Fruit fly (Drosophila melanogaster): ENCODE results near the gene squ.

squ gene

DNA sequence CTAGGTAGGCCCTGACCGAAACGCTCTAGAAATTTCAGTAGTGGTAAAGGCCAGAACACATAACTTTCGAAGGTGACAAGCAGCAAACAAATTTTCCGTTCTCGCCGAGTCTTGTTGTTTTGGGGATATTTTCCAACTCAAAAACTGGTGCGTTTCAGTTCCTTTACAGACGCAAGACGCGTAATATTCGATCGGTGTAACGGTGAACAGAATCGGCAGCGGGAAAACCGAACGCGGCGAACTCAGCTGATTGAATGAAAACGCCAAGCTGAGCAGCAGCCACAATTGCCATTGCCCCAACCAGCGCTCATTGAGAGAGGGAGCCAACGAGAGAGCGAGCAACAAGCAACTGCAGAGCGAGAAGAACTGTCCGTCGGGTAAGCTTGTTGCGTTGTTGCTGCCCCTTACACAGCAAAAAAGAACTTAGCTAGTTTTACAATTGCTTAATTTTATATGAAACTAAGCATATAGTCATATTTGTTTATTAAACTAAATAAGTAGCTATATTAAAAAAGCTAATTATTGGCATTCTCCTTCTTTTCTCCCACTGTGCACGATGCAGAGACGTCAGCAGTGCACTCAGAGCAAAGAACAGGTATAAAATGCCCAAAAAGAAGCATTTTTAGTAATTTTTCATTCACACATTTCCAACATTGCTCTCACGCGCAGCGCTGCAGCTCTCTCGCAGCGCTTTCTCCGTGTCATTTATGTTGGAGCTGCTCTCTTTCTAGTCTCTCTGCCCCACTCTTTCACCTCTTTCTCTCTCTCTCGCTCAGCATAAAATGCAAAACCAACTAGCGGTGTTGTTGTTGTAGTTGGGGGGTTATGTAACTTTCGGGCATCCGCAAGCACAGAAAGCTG is 36.2 kb downstream of the squ start, which contains the start of the genes Cyt-c-d and CG31808 (continued):
- TF ChIP-seq ab (GFP tag; optimal IDR thresholded peaks at IDR 0.05), result peak; percentile 86
- TF ChIP-seq CG12155 (GFP tag; optimal IDR thresholded peaks at IDR 0.05), result peak; percentile 93
- TF ChIP-seq CG12071 (GFP tag; optimal IDR thresholded peaks at IDR 0.05), result peak; percentile 94
- peak; percentile 95 for TF ChIP-seq dmrt11E (tag; optimal IDR thresholded peaks at IDR 0.05)
- TF ChIP-seq CG11456 (GFP tag; IDR thresholded peaks at IDR 0.05), result peak; percentile 92
- TF ChIP-seq corto (GFP tag; optimal IDR thresholded peaks at IDR 0.05), result peak; percentile 89
- peak; percentile 85 for TF ChIP-seq Hmx (GFP tag; optimal IDR thresholded peaks at IDR 0.05)
- TF ChIP-seq CG11093 (GFP tag; IDR thresholded peaks at IDR 0.05), result peak; percentile 97
- TF ChIP-seq Mrtf (GFP tag; IDR thresholded peaks at IDR 0.05), result peak; percentile 96
- peak; percentile 98 for TF ChIP-seq CG15269 (tag; optimal IDR thresholded peaks at IDR 0.05)
- peak; percentile 98 for TF ChIP-seq Xrp1 (GFP tag; IDR thresholded peaks at IDR 0.05)
- TF ChIP-seq CG31224 (GFP tag; IDR thresholded peaks at IDR 0.05), result peak; percentile 86
- peak; percentile 94 for TF ChIP-seq Mes4 (GFP tag; optimal IDR thresholded peaks at IDR 0.05)
- TF ChIP-seq Hr39 (optimal IDR thresholded peaks at IDR 0.05), result no peak
- TF ChIP-seq CG34422 (GFP tag; IDR thresholded peaks at IDR 0.05), result peak; percentile 96
- TF ChIP-seq her (GFP tag; optimal IDR thresholded peaks at IDR 0.05), result peak; percentile 80
- TF ChIP-seq oc (tag; optimal IDR thresholded peaks at IDR 0.05), result peak; percentile 99
- TF ChIP-seq Oli (tag; optimal IDR thresholded peaks at IDR 0.05), result peak; percentile 98
- peak; percentile 90 for TF ChIP-seq CG31388 (GFP tag; optimal IDR thresholded peaks at IDR 0.05)
- peak; percentile 95 for TF ChIP-seq Max (GFP tag; optimal IDR thresholded peaks at IDR 0.05)
- peak; percentile 90 for TF ChIP-seq CG10565 (GFP tag; optimal IDR thresholded peaks at IDR 0.05)
- TF ChIP-seq Neu2 (GFP tag; optimal IDR thresholded peaks at IDR 0.05; ENCODE audit: borderline replicate concordance), result no peak
- TF ChIP-seq CG9609 (GFP tag; optimal IDR thresholded peaks at IDR 0.05), result peak; percentile 88
- TF ChIP-seq NC2β (GFP tag; optimal IDR thresholded peaks at IDR 0.05), result peak; percentile 92
- TF ChIP-seq tll (GFP tag; optimal IDR thresholded peaks at IDR 0.05), result peak in 1 of 2 experiments; percentile 11
- TF ChIP-seq tup (GFP tag; optimal IDR thresholded peaks at IDR 0.05), result peak; percentile 92
- TF ChIP-seq pita (GFP tag; optimal IDR thresholded peaks at IDR 0.05), result no peak
- peak; percentile 8 for TF ChIP-seq BEAF-32 (GFP tag; optimal IDR thresholded peaks at IDR 0.05)
- peak in 1 of 2 experiments; percentile 99 for TF ChIP-seq eve (GFP tag; optimal IDR thresholded peaks at IDR 0.05)
- TF ChIP-seq pzg (GFP tag; optimal IDR thresholded peaks at IDR 0.05), result peak; percentile 8
- peak; percentile 96 for TF ChIP-seq Hand (GFP tag; optimal IDR thresholded peaks at IDR 0.05)

- TF ChIP-seq CG3281 (GFP tag; optimal IDR thresholded peaks at IDR 0.05), result peak; percentile 53
- TF ChIP-seq sens (GFP tag), result peak; percentile 74
- no peak for TF ChIP-seq Myb (GFP tag; optimal IDR thresholded peaks at IDR 0.05)
- peak; percentile 34 for TF ChIP-seq Fer1 (GFP tag; optimal IDR thresholded peaks at IDR 0.05)
- no peak for TF ChIP-seq knrl (GFP tag; IDR thresholded peaks at IDR 0.05; ENCODE audit: partially characterized antibody)
- TF ChIP-seq Hmr (GFP tag; optimal IDR thresholded peaks at IDR 0.05), result no peak
- TF ChIP-seq Drgx (GFP tag; IDR thresholded peaks at IDR 0.05), result 0 out of 2 replicates have a peak, but pooled peaks have one; percentile 8
- no peak for TF ChIP-seq tgo (GFP tag; IDR thresholded peaks at IDR 0.05)
- TF ChIP-seq repo (GFP tag; optimal IDR thresholded peaks at IDR 0.05), result no peak
- peak; percentile 40 for TF ChIP-seq scrt (GFP tag; optimal IDR thresholded peaks at IDR 0.05)
- TF ChIP-seq Xrp1 (GFP tag; IDR thresholded peaks at IDR 0.05), result peak; percentile 39; the same call in 1 of the 2 replicates
- TF ChIP-seq Sox100B (GFP tag; optimal IDR thresholded peaks at IDR 0.05), result peak; percentile 30
- peak; percentile 69 for TF ChIP-seq lab (GFP tag; optimal IDR thresholded peaks at IDR 0.05)
- peak; percentile 76 for TF ChIP-seq CG13894 (tag; optimal IDR thresholded peaks at IDR 0.05)
- no peak for TF ChIP-seq jing (GFP tag; optimal IDR thresholded peaks at IDR 0.05)
- TF ChIP-seq cato (GFP tag; optimal IDR thresholded peaks at IDR 0.05; ENCODE audit: borderline replicate concordance), result no peak
- no peak for TF ChIP-seq Optix (GFP tag; IDR thresholded peaks at IDR 0.05)
- TF ChIP-seq CG18599 (GFP tag; optimal IDR thresholded peaks at IDR 0.05), result peak; percentile 72
- TF ChIP-seq dmrt99B (tag; optimal IDR thresholded peaks at IDR 0.05), result peak; percentile 58
- peak; percentile 38; the same call in 1 of the 2 replicates for TF ChIP-seq CG4730 (GFP tag; IDR thresholded peaks at IDR 0.05)
These were observed 36.9 kb downstream of the squ start for dm6 chr2L:16716771-16717170.

All from whole organism, embryonic.